Worm (Caenorhabditis elegans) whole organism, dauer: ENCODE results near the gene pals-19.

Experiments used
- unc-62 ChIP-seq: sonication (generic microtip); optimal IDR thresholded peaks from 2 replicates; lab custom pipeline; 2017; ENCODE audit warnings: missing biosample characterization, missing genetic modification reagents, missing genetic modification characterization

Gene pals-19

DNA sequence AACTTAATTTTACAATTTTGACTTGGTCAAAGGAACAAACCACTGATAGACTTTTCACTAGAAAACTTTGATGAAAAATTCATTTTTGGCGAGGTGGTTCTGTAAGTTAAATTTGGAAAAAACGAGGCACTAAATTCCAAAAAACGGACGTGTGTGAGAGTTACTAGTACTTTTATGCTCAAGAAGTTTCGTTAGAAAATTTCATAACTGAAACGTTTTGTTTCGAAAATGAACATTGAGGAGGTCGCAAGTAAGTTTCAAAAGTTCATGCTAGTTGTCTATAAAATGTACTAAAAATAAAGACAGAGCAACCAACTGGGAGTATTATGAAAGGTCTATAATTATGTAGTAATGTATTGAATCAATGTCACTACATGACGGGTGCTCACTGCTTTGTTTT is 10.0 kb upstream of the pals-19 start, which contains the start of gene pals-17:
TSS of gene pals-17 (minus strand) at position 101 of the 400 bp plus-strand sequence.
- no peak for TF ChIP-seq unc-62 (GFP tag; lab: Kevin White, UChicago)

ce11 chrIII:1392763-1393162 is 9.0 kb upstream of the pals-19 start:
- no peak for TF ChIP-seq unc-62 (GFP tag; lab: Kevin White, UChicago)

- no peak for TF ChIP-seq unc-62 (GFP tag; lab: Kevin White, UChicago)
These were observed 6.4 kb upstream of the pals-19 start for ce11 chrIII:1395355-1395754.

DNA sequence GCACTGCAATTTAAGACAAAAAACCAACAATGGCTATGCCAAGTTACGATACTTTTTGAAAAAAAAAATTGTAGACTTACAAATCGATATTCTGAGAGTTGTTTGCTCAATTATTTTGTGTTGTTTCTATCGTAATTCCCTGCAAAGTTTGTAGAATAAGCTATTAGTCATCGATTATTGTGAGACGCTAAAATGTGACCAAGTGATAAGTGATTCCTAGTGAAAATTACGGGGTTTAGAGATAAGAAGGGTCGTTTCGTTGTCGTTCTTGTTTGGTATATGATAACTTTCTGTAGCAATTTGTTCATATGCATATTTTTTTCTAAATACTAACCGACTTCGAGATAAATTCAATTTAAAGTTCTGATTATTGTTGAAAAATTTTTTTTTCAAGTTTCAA is 3.6 kb upstream of the pals-19 start:
- no peak for TF ChIP-seq unc-62 (GFP tag; lab: Kevin White, UChicago)

ce11 chrIII:1399670-1400069 is 2.1 kb upstream of the pals-19 start, which contains the start of gene pals-16:
Gene pals-16 (plus strand): TSS chrIII:1399970.
- TF ChIP-seq unc-62 (GFP tag; lab: Kevin White, UChicago) = no peak

- TF ChIP-seq unc-62 (GFP tag; lab: Kevin White, UChicago) = no peak
These were observed 1.4 kb downstream of the pals-19 start, which contains the start of gene pals-18 for ce11 chrIII:1403108-1403507. Gene pals-18 (plus strand): TSS chrIII:1403408.

DNA sequence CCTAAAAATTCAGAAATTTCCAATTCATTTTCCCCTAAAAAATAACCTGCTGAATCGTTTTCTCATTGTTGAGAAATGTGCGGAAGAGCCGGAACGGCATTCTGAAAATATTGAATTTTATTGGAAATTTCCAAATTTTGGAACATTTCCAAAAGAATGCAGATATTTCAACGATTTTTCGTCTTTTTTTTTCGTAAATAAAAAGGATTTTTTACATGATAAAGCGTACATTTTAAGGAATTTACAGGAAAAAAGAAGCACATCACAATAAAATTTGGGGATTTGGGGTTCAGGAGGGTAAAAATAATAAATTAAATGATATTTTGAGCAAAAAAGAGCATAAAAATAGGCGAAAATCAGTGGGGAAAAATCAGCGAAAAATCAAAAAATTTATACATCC is 7.4 kb downstream of the pals-19 start, which contains the start of gene Y82E9BR.22:
TSS of gene Y82E9BR.22 (minus strand) at position 101 of the 400 bp plus-strand sequence.
- TF ChIP-seq unc-62 (GFP tag; lab: Kevin White, UChicago) = no peak

- TF ChIP-seq unc-62 (GFP tag; lab: Kevin White, UChicago) = no peak
These were observed 11.5 kb downstream of the pals-19 start for ce11 chrIII:1413125-1413837.

ce11 chrIII:1413890-1414613 is 12.3 kb downstream of the pals-19 start, which contains the start of gene Y82E9BR.14:
Gene Y82E9BR.14 (minus strand): TSS chrIII:1414116.
- TF ChIP-seq unc-62 (GFP tag; lab: Kevin White, UChicago) = no peak

DNA sequence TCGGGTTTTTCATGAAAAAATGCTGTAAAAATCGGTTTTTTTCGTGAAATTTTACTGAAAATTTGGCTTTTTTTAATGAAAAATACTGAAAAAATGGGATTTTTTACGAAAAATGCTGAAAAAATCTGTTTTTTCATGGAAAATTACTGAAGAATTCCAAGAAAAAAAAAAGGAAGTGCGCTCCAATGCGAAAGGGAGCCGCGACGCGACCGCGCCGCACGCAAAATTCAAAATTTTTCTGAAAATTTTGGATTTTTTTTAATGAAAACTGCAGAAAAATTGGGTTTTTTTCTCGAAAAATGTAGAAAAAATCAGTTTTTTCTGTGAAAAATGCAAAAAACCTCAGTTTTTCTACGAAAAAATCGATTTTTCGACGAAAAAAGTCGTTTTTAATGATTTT is 14.8 kb downstream of the pals-19 start:
- no peak for TF ChIP-seq unc-62 (GFP tag; lab: Kevin White, UChicago)

- TF ChIP-seq unc-62 (GFP tag; lab: Kevin White, UChicago) = no peak
These were observed 15.3 kb downstream of the pals-19 start, which contains the start of gene elc-1 for ce11 chrIII:1417090-1417489. Gene elc-1 (minus strand): TSS chrIII:1417190.

DNA sequence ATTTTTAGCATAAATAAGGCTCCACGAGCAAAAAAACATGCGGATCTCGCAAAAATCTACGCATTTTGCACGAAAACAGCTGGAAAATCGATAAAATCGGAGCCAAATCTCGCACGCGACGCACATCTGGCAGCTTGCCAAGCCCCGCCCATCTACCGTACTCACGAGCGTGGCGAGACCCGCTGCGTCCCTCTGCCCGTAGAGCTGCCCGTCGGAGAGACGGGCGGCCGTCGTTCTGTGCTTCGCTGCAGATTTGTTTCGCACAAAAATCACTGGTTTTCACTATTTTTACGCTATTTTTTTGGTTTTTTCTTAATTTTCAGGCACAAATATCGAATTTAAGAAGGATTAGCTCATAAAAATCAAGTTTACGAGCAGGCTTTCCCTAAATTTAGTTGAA is 17.0 kb downstream of the pals-19 start:
- no peak for TF ChIP-seq unc-62 (GFP tag; lab: Kevin White, UChicago)

DNA sequence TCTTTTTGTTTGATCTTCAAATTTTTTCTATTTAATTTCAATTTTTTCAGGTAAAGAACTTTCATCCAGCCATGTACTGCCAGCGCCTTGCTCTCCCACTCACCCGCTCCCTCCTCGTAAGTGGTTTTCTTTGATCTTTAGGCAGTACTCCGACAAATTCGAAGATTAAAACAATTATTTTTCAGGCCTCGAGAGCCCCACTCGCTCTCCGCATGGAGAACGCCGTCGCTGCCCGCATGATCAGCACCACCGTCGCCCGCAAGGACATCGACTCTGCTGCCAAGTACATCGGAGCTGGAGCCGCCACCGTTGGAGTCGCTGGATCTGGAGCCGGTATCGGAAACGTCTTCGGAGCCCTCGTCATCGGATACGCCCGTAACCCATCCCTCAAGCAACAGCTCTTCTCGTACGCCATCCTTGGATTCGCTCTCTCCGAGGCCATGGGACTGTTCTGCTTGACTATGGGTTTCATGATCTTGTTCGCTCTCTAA is 17.5 kb downstream of the pals-19 start, which contains the start of gene Y82E9BR.3:
TSS of gene Y82E9BR.3 (plus strand) at position 51 of the 491 bp plus-strand sequence.
- TF ChIP-seq unc-62 (GFP tag; lab: Kevin White, UChicago) = no peak

ce11 chrIII:1419700-1420356 is 18.1 kb downstream of the pals-19 start:
- TF ChIP-seq unc-62 (GFP tag; lab: Kevin White, UChicago) = no peak

- no peak for TF ChIP-seq unc-62 (GFP tag; lab: Kevin White, UChicago)
These were observed 19.7 kb downstream of the pals-19 start for ce11 chrIII:1421436-1421835.
